Worm (Caenorhabditis elegans) whole organism, L1 larva: ENCODE data around the gene mct-6.

Source experiments
- aly-2 ChIP-seq: fragments of 150-350 bp; optimal IDR thresholded peaks from 2 replicates; lab custom pipeline; 2014; ENCODE audit warnings: missing biosample characterization, missing genetic modification characterization
- ceh-88 ChIP-seq: fragments of 200-800 bp; sonication (Bioruptor generic); IDR thresholded peaks from 2 replicates; pipeline ENCODE4 v1.3.6; 2022; ENCODE audit warnings: missing genetic modification characterization, missing compliant biosample characterization
- hpl-2 ChIP-seq: fragments of 150-350 bp; optimal IDR thresholded peaks from 2 replicates; lab custom pipeline; 2014; ENCODE audit warnings: missing biosample characterization, missing genetic modification reagents, missing genetic modification characterization
- lin-15B ChIP-seq: fragments of 150-350 bp; sonication (generic microtip); optimal IDR thresholded peaks from 3 replicates; lab custom pipeline; 2014; ENCODE audit warnings: missing biosample characterization, missing genetic modification characterization
- nhr-19 ChIP-seq: fragments of 200-800 bp; sonication (Bioruptor generic); conservative IDR thresholded peaks from 2 replicates; pipeline ENCODE4 v1.3.6; 2022; ENCODE audit warnings: missing genetic modification characterization, missing compliant biosample characterization
- nhr-84 ChIP-seq: sonication (generic microtip); optimal IDR thresholded peaks from 2 replicates; lab custom pipeline; 2017; ENCODE audit warnings: missing biosample characterization, missing genetic modification characterization
- ztf-4 ChIP-seq: fragments of 150-350 bp; optimal IDR thresholded peaks from 2 replicates; lab custom pipeline; 2014; ENCODE audit warnings: missing biosample characterization, missing genetic modification characterization

DNA sequence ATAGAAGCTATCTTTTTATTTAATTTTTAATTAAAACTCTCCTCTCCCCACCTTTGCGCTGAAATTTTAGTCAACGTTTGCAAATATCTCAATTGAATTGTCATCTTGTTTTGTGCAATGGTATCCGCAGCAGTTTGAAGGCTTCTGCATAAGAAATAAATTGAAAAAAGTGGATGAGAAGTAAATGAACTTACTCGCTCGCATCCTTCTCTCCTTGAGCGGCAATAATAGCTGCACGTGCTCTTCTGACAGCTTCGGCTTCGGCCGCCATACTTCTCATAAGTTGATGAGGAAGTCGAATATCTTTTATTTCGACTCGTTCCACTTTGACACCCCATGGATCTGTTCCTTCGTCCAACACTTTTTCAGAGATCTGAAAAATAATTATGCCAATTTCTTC lies 46.6 kb upstream of the mct-6 start:
- TF ChIP-seq nhr-84 (tag; lab: Kevin White, UChicago) (no peak), ztf-4 (tag; lab: Kevin White, UChicago) (no peak), hpl-2 (GFP tag; lab: Kevin White, UChicago) (no peak), lin-15B (tag; lab: Kevin White, UChicago) (no peak), ceh-88 (GFP tag; lab: Robert Waterston, UW) (no peak), nhr-19 (GFP tag; lab: Robert Waterston, UW) (no peak), aly-2 (no peak)
